Worm (Caenorhabditis elegans) whole organism, mixed stage, embryonic: ENCODE measurements around the gene let-2.

Experiments used
- M03D4.4 ChIP-seq: sonication (generic microtip); optimal IDR thresholded peaks from 2 replicates; lab custom pipeline; 2017; ENCODE audit warnings: mild to moderate bottlenecking, missing genetic modification characterization, missing compliant biosample characterization
- blmp-1 ChIP-seq: fragments of 150-350 bp; optimal IDR thresholded peaks from 2 replicates; lab custom pipeline; 2014; ENCODE audit warnings: missing biosample characterization, missing genetic modification characterization
- ceh-39 ChIP-seq: fragments of 150-350 bp; optimal IDR thresholded peaks from 2 replicates; lab custom pipeline; 2014; ENCODE audit warnings: missing biosample characterization, missing genetic modification characterization
- ceh-83 ChIP-seq: fragments of 200-800 bp; sonication (Bioruptor generic); optimal IDR thresholded peaks from 2 replicates; lab custom pipeline; 2018; ENCODE audit warnings: mild to moderate bottlenecking, missing genetic modification characterization, missing compliant biosample characterization
- ces-1 ChIP-seq: fragments of 150-350 bp; optimal IDR thresholded peaks from 2 replicates; lab custom pipeline; 2014; ENCODE audit warnings: missing biosample characterization, missing genetic modification reagents, missing genetic modification characterization
- cnd-1 ChIP-seq: fragments of 200-800 bp; sonication (Bioruptor generic); optimal IDR thresholded peaks from 2 replicates; lab custom pipeline; 2018; ENCODE audit warnings: mild to moderate bottlenecking, missing genetic modification characterization, missing compliant biosample characterization
- drap-1 ChIP-seq: fragments of 200-800 bp; sonication (Bioruptor generic); optimal IDR thresholded peaks from 3 replicates; lab custom pipeline; 2018; ENCODE audit warnings: mild to moderate bottlenecking, missing genetic modification characterization, missing compliant biosample characterization
- elt-1 ChIP-seq: sonication (generic microtip); optimal IDR thresholded peaks from 2 replicates; lab custom pipeline; 2017; ENCODE audit warnings: missing genetic modification characterization, mild to moderate bottlenecking, missing compliant biosample characterization, antibody characterized with exemption, moderate library complexity, borderline replicate concordance; ENCODE audit not compliant: insufficient read depth
- elt-3 ChIP-seq: fragments of 150-350 bp; optimal IDR thresholded peaks from 2 replicates; lab custom pipeline; 2014; ENCODE audit warnings: missing biosample characterization, missing genetic modification characterization
- hlh-1 ChIP-seq: fragments of 150-350 bp; optimal IDR thresholded peaks from 2 replicates; lab custom pipeline; 2014; ENCODE audit warnings: missing biosample characterization, missing genetic modification reagents, missing genetic modification characterization
- lin-13 ChIP-seq: fragments of 150-350 bp; optimal IDR thresholded peaks from 2 replicates; lab custom pipeline; 2014; ENCODE audit warnings: missing biosample characterization, missing genetic modification characterization
- lin-32 ChIP-seq: fragments of 200-800 bp; sonication (Bioruptor generic); optimal IDR thresholded peaks from 2 replicates; lab custom pipeline; 2018; ENCODE audit warnings: mild to moderate bottlenecking, missing genetic modification characterization, missing compliant biosample characterization
- lsy-2 ChIP-seq: fragments of 150-350 bp; optimal IDR thresholded peaks from 2 replicates; lab custom pipeline; 2014; ENCODE audit warnings: missing biosample characterization, missing genetic modification characterization
- mab-5 ChIP-seq: fragments of 150-350 bp; optimal IDR thresholded peaks from 2 replicates; lab custom pipeline; 2014; ENCODE audit warnings: missing biosample characterization, missing genetic modification characterization
- mep-1 ChIP-seq: fragments of 150-350 bp; optimal IDR thresholded peaks from 2 replicates; lab custom pipeline; 2017; ENCODE audit warnings: missing biosample characterization, missing genetic modification reagents, missing genetic modification characterization, inconsistent platforms
- mls-2 ChIP-seq: sonication (generic microtip); optimal IDR thresholded peaks from 2 replicates; lab custom pipeline; 2016; ENCODE audit warnings: mild to moderate bottlenecking, missing genetic modification characterization, moderate library complexity, missing compliant biosample characterization
- nhr-12 ChIP-seq: fragments of 150-350 bp; optimal IDR thresholded peaks from 2 replicates; lab custom pipeline; 2014; ENCODE audit warnings: missing biosample characterization, missing genetic modification characterization
- nhr-2 ChIP-seq: fragments of 150-350 bp; optimal IDR thresholded peaks from 2 replicates; lab custom pipeline; 2014; ENCODE audit warnings: missing biosample characterization, missing genetic modification characterization
- nhr-237 ChIP-seq: fragments of 150-350 bp; optimal IDR thresholded peaks from 2 replicates; lab custom pipeline; 2014; ENCODE audit warnings: missing biosample characterization, missing genetic modification characterization
- nhr-28 ChIP-seq: fragments of 150-350 bp; optimal IDR thresholded peaks from 2 replicates; lab custom pipeline; 2014; ENCODE audit warnings: missing biosample characterization, missing genetic modification characterization
- pha-4 ChIP-seq: fragments of 150-350 bp; optimal IDR thresholded peaks from 2 replicates; lab custom pipeline; 2018; ENCODE audit warnings: missing biosample characterization, missing genetic modification reagents, missing genetic modification characterization
- sem-2 ChIP-seq: fragments of 200-800 bp; sonication (Bioruptor generic); optimal IDR thresholded peaks from 2 replicates; lab custom pipeline; 2018; ENCODE audit warnings: mild to moderate bottlenecking, missing genetic modification characterization, missing compliant biosample characterization
- snpc-4 ChIP-seq: fragments of 150-350 bp; optimal IDR thresholded peaks from 2 replicates; lab custom pipeline; 2014; ENCODE audit warnings: missing biosample characterization, missing genetic modification characterization
- sptf-1 ChIP-seq: sonication (generic microtip); optimal IDR thresholded peaks from 2 replicates; lab custom pipeline; 2017; ENCODE audit warnings: mild to moderate bottlenecking, missing genetic modification characterization, moderate library complexity, missing compliant biosample characterization
- unc-120 ChIP-seq: sonication (generic microtip); optimal IDR thresholded peaks from 2 replicates; lab custom pipeline; 2017; ENCODE audit warnings: missing genetic modification characterization, missing compliant biosample characterization; ENCODE audit not compliant: poor library complexity, severe bottlenecking
- unc-39 ChIP-seq: fragments of 150-350 bp; optimal IDR thresholded peaks from 2 replicates; lab custom pipeline; 2014; ENCODE audit warnings: missing biosample characterization, missing genetic modification characterization
- unc-62 ChIP-seq: fragments of 150-350 bp; optimal IDR thresholded peaks from 2 replicates; lab custom pipeline; 2014; ENCODE audit warnings: missing biosample characterization, missing genetic modification reagents, missing genetic modification characterization
- ztf-11 ChIP-seq: fragments of 150-350 bp; optimal IDR thresholded peaks from 2 replicates; lab custom pipeline; 2014; ENCODE audit warnings: missing biosample characterization, missing genetic modification characterization

Gene let-2

ce11 chrX:16413208-16413995, 24.3 kb upstream of the let-2 start:
- TF ChIP-seq mep-1 (tag; lab: Kevin White, UChicago), result no peak
- TF ChIP-seq elt-1 (tag; lab: Kevin White, UChicago), result no peak
- no peak for TF ChIP-seq pha-4
- no peak for TF ChIP-seq unc-39 (tag; lab: Kevin White, UChicago)
- no peak for TF ChIP-seq mls-2 (tag; lab: Kevin White, UChicago)
- no peak for TF ChIP-seq lsy-2 (tag; lab: Kevin White, UChicago)
- no peak for TF ChIP-seq nhr-2 (tag; lab: Kevin White, UChicago)
- TF ChIP-seq nhr-28 (tag; lab: Kevin White, UChicago), result no peak
- TF ChIP-seq nhr-237, result no peak
- TF ChIP-seq drap-1, result no peak
- TF ChIP-seq unc-62 (GFP tag; lab: Kevin White, UChicago), result no peak
- no peak for TF ChIP-seq M03D4.4 (tag; lab: Kevin White, UChicago)
- TF ChIP-seq unc-120 (tag; lab: Kevin White, UChicago), result no peak
- no peak for TF ChIP-seq mab-5 (tag; lab: Kevin White, UChicago)

- TF ChIP-seq pha-4, result peak; percentile 63
- TF ChIP-seq drap-1, result no peak
- TF ChIP-seq snpc-4 (tag; lab: Kevin White, UChicago), result no peak
- TF ChIP-seq ces-1 (GFP tag; lab: Kevin White, UChicago), result no peak
These were observed 22.8 kb upstream of the let-2 start for ce11 chrX:16411985-16412384.

ce11 chrX:16409220-16409619, 20.1 kb upstream of the let-2 start:
- no peak for TF ChIP-seq ces-1 (GFP tag; lab: Kevin White, UChicago)
- no peak for TF ChIP-seq mep-1 (tag; lab: Kevin White, UChicago)
- no peak for TF ChIP-seq sem-2 (GFP tag; lab: Kevin White, UChicago)
- TF ChIP-seq hlh-1 (tag; lab: Kevin White, UChicago), result no peak
- TF ChIP-seq snpc-4 (tag; lab: Kevin White, UChicago), result no peak
- TF ChIP-seq elt-1 (tag; lab: Kevin White, UChicago), result no peak
- no peak for TF ChIP-seq unc-120 (tag; lab: Kevin White, UChicago)
- TF ChIP-seq nhr-237, result no peak
- no peak for TF ChIP-seq ceh-39
- TF ChIP-seq sptf-1 (tag; lab: Kevin White, UChicago), result no peak
- no peak for TF ChIP-seq unc-39 (tag; lab: Kevin White, UChicago)
- no peak for TF ChIP-seq cnd-1 (tag; lab: Kevin White, UChicago)
- no peak for TF ChIP-seq mls-2 (tag; lab: Kevin White, UChicago)
- no peak for TF ChIP-seq blmp-1
- TF ChIP-seq pha-4, result no peak
- TF ChIP-seq lin-13 (tag; lab: Kevin White, UChicago), result no peak

ce11 chrX:16406632-16407031, 17.5 kb upstream of the let-2 start:
- TF ChIP-seq sem-2 (GFP tag; lab: Kevin White, UChicago) (no peak), elt-3 (tag; lab: Kevin White, UChicago) (no peak), nhr-28 (tag; lab: Kevin White, UChicago) (no peak)

ce11 chrX:16404815-16405214, 15.7 kb upstream of the let-2 start:
- TF ChIP-seq elt-3 (tag; lab: Kevin White, UChicago) (no peak), unc-39 (tag; lab: Kevin White, UChicago) (no peak), lin-32 (GFP tag; lab: Kevin White, UChicago) (no peak), ztf-11 (no peak), mab-5 (tag; lab: Kevin White, UChicago) (no peak), pha-4 (no peak), drap-1 (no peak), blmp-1 (no peak), nhr-2 (tag; lab: Kevin White, UChicago) (no peak), sptf-1 (tag; lab: Kevin White, UChicago) (no peak), elt-1 (tag; lab: Kevin White, UChicago) (no peak), nhr-12 (tag; lab: Kevin White, UChicago) (no peak)

- peak; percentile 69 for TF ChIP-seq ceh-83 (GFP tag; lab: Kevin White, UChicago)
- TF ChIP-seq sem-2 (GFP tag; lab: Kevin White, UChicago), result no peak
- no peak for TF ChIP-seq mls-2 (tag; lab: Kevin White, UChicago)
- peak; percentile 7 for TF ChIP-seq unc-120 (tag; lab: Kevin White, UChicago)
These were observed 14.3 kb upstream of the let-2 start for ce11 chrX:16403424-16403823.
